Fruit fly (Drosophila melanogaster): ENCODE results near the gene hh.

DNA sequence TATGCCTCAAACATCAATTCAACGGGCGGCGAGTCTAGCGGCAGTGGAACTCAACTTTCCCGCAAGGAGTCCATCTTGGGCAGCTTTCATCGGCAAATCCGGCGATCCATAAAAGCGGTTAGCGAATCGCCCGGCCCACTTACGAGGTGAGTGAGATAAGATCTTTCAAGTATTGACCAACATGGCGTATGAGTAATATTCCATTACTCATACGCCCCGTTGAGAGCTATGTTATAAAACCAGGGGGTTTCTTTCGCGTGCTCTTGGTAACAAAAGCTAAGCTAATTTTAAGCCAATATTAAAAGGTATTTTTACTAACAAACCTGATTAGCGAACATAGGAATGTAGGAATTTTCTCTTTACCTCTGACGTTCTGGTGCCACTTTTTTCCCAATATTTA, 28.6 kb upstream of the hh start:
- TF ChIP-seq OdsH (GFP tag; optimal IDR thresholded peaks at IDR 0.05) (no peak), Myc (optimal IDR thresholded peaks at IDR 0.05) (no peak), lola (GFP tag; optimal IDR thresholded peaks at IDR 0.05) (no peak), Dif (GFP tag; optimal IDR thresholded peaks at IDR 0.05; ENCODE audit: partially characterized antibody) (no peak), sage (GFP tag; optimal IDR thresholded peaks at IDR 0.05) (no peak), GATAd (GFP tag; optimal IDR thresholded peaks at IDR 0.05) (no peak)

Data from whole organism, wandering third instar larva.